Worm (Caenorhabditis elegans) whole organism, late embryonic: ENCODE measurements around the gene F49E11.7.
A peak's percentile ranks its signal among the peaks of the same experiment; 100 is the strongest.

Source experiments
- C08G9.2 ChIP-seq: sonication (generic microtip); optimal IDR thresholded peaks from 2 replicates; lab custom pipeline; 2016; ENCODE audit warnings: mild to moderate bottlenecking, missing genetic modification characterization, moderate library complexity, missing compliant biosample characterization
- C38D4.7 ChIP-seq: fragments of 200-800 bp; sonication (Bioruptor generic); optimal IDR thresholded peaks from 2 replicates; lab custom pipeline; 2018; ENCODE audit warnings: mild to moderate bottlenecking, missing genetic modification characterization, moderate library complexity, missing compliant biosample characterization
- K02D7.2 ChIP-seq: sonication (generic microtip); optimal IDR thresholded peaks from 2 replicates; lab custom pipeline; 2017; ENCODE audit warnings: mild to moderate bottlenecking, missing genetic modification characterization, missing compliant biosample characterization
- T23F11.4 ChIP-seq: fragments of 200-800 bp; sonication (Bioruptor generic); optimal IDR thresholded peaks from 2 replicates; lab custom pipeline; 2018; ENCODE audit warnings: mild to moderate bottlenecking, missing genetic modification characterization, missing compliant biosample characterization
- Y22D7AL.16 ChIP-seq: sonication (generic microtip); optimal IDR thresholded peaks from 2 replicates; lab custom pipeline; 2016; ENCODE audit warnings: missing genetic modification characterization, missing compliant biosample characterization
- ahr-1 ChIP-seq: sonication (generic microtip); optimal IDR thresholded peaks from 2 replicates; lab custom pipeline; 2016; ENCODE audit warnings: missing genetic modification characterization, missing compliant biosample characterization
- ceh-14 ChIP-seq: sonication (generic microtip); optimal IDR thresholded peaks from 2 replicates; lab custom pipeline; 2016; ENCODE audit warnings: missing genotype, missing genetic modification characterization, missing compliant biosample characterization
- ceh-18 ChIP-seq: sonication (generic microtip); optimal IDR thresholded peaks from 2 replicates; lab custom pipeline; 2016; ENCODE audit warnings: missing genetic modification characterization, missing compliant biosample characterization
- ceh-19 ChIP-seq: fragments of 200-800 bp; sonication (Bioruptor generic); optimal IDR thresholded peaks from 2 replicates; lab custom pipeline; 2018; ENCODE audit warnings: mild to moderate bottlenecking, missing genetic modification characterization, missing compliant biosample characterization
- ceh-2 ChIP-seq: sonication (generic microtip); optimal IDR thresholded peaks from 2 replicates; lab custom pipeline; 2016; ENCODE audit warnings: missing genotype, missing genetic modification characterization, missing compliant biosample characterization
- ceh-24 ChIP-seq: sonication (generic microtip); optimal IDR thresholded peaks from 2 replicates; lab custom pipeline; 2016; ENCODE audit warnings: mild to moderate bottlenecking, missing genetic modification characterization, missing compliant biosample characterization
- ceh-30 ChIP-seq: fragments of 150-350 bp; optimal IDR thresholded peaks from 2 replicates; lab custom pipeline; 2014; ENCODE audit warnings: missing biosample characterization, missing genetic modification characterization
- ceh-31 ChIP-seq: sonication (generic microtip); optimal IDR thresholded peaks from 2 replicates; lab custom pipeline; 2016; ENCODE audit warnings: missing genetic modification characterization, missing compliant biosample characterization
- ceh-34 ChIP-seq: sonication (generic microtip); optimal IDR thresholded peaks from 2 replicates; lab custom pipeline; 2016; ENCODE audit warnings: mild to moderate bottlenecking, missing genetic modification characterization, missing compliant biosample characterization
- che-1 ChIP-seq: sonication (generic microtip); optimal IDR thresholded peaks from 2 replicates; lab custom pipeline; 2016; ENCODE audit warnings: mild to moderate bottlenecking, missing genetic modification characterization, missing compliant biosample characterization
- dmd-4 ChIP-seq: sonication (generic microtip); optimal IDR thresholded peaks from 2 replicates; lab custom pipeline; 2016; ENCODE audit warnings: borderline replicate concordance, missing genetic modification characterization, missing compliant biosample characterization
- elt-2 ChIP-seq: sonication (generic microtip); optimal IDR thresholded peaks from 2 replicates; lab custom pipeline; 2016; ENCODE audit warnings: missing genetic modification reagents, missing genetic modification characterization, missing compliant biosample characterization
- ets-4 ChIP-seq: sonication (generic microtip); optimal IDR thresholded peaks from 2 replicates; lab custom pipeline; 2016; ENCODE audit warnings: missing genetic modification characterization, missing compliant biosample characterization
- fax-1 ChIP-seq: sonication (generic microtip); optimal IDR thresholded peaks from 2 replicates; lab custom pipeline; 2016; ENCODE audit warnings: missing genotype, missing genetic modification characterization, missing compliant biosample characterization
- fkh-10 ChIP-seq: fragments of 150-350 bp; optimal IDR thresholded peaks from 2 replicates; lab custom pipeline; 2014; ENCODE audit warnings: missing biosample characterization, missing genetic modification reagents, missing genetic modification characterization
- fkh-6 ChIP-seq: sonication (generic microtip); optimal IDR thresholded peaks from 2 replicates; lab custom pipeline; 2016; ENCODE audit warnings: missing genetic modification characterization, missing compliant biosample characterization
- gmeb-2 ChIP-seq: sonication (generic microtip); optimal IDR thresholded peaks from 2 replicates; lab custom pipeline; 2016; ENCODE audit warnings: missing genetic modification characterization, inconsistent platforms, missing compliant biosample characterization
- hlh-13 ChIP-seq: fragments of 200-800 bp; sonication (Bioruptor generic); optimal IDR thresholded peaks from 2 replicates; lab custom pipeline; 2018; ENCODE audit warnings: mild to moderate bottlenecking, missing genetic modification characterization, missing compliant biosample characterization
- hlh-15 ChIP-seq: sonication (generic microtip); optimal IDR thresholded peaks from 2 replicates; lab custom pipeline; 2016; ENCODE audit warnings: missing genetic modification characterization, missing compliant biosample characterization
- hlh-30 ChIP-seq: sonication (generic microtip); optimal IDR thresholded peaks from 2 replicates; lab custom pipeline; 2017; ENCODE audit warnings: antibody characterized with exemption, missing genetic modification characterization, missing compliant biosample characterization; ENCODE audit not compliant: insufficient read depth
- hlh-8 ChIP-seq: sonication (generic microtip); optimal IDR thresholded peaks from 2 replicates; lab custom pipeline; 2016; ENCODE audit warnings: missing genotype, missing genetic modification characterization, missing compliant biosample characterization
- lim-6 ChIP-seq: sonication (generic microtip); optimal IDR thresholded peaks from 2 replicates; lab custom pipeline; 2016; ENCODE audit warnings: missing genetic modification characterization, missing compliant biosample characterization
- lin-11 ChIP-seq: fragments of 200-800 bp; sonication (Bioruptor generic); optimal IDR thresholded peaks from 2 replicates; lab custom pipeline; 2018; ENCODE audit warnings: mild to moderate bottlenecking, missing genetic modification characterization, missing compliant biosample characterization
- mec-3 ChIP-seq: sonication (generic microtip); optimal IDR thresholded peaks from 2 replicates; lab custom pipeline; 2016; ENCODE audit warnings: borderline replicate concordance, missing genetic modification characterization, missing compliant biosample characterization
- nfya-1 ChIP-seq: sonication (generic microtip); optimal IDR thresholded peaks from 2 replicates; lab custom pipeline; 2017; ENCODE audit warnings: missing genetic modification characterization, mild to moderate bottlenecking, missing compliant biosample characterization, antibody characterized with exemption, moderate library complexity
- nhr-232 ChIP-seq: sonication (generic microtip); optimal IDR thresholded peaks from 2 replicates; lab custom pipeline; 2016; ENCODE audit warnings: missing genetic modification characterization, missing compliant biosample characterization
- npax-4 ChIP-seq: sonication (generic microtip); optimal IDR thresholded peaks from 2 replicates; lab custom pipeline; 2016; ENCODE audit warnings: missing genetic modification characterization, missing compliant biosample characterization
- pax-1 ChIP-seq: fragments of 150-350 bp; optimal IDR thresholded peaks from 2 replicates; lab custom pipeline; 2014; ENCODE audit warnings: missing biosample characterization, missing genetic modification characterization
- pros-1 ChIP-seq: fragments of 150-350 bp; optimal IDR thresholded peaks from 2 replicates; lab custom pipeline; 2014; ENCODE audit warnings: missing biosample characterization, missing genetic modification reagents, missing genetic modification characterization
- ref-2 ChIP-seq: sonication (generic microtip); optimal IDR thresholded peaks from 2 replicates; lab custom pipeline; 2016; ENCODE audit warnings: missing genetic modification characterization, missing compliant biosample characterization
- rnt-1 ChIP-seq: sonication (generic microtip); optimal IDR thresholded peaks from 2 replicates; lab custom pipeline; 2016; ENCODE audit warnings: missing genetic modification characterization, missing compliant biosample characterization
- sox-2 ChIP-seq: fragments of 200-800 bp; sonication (Bioruptor generic); IDR thresholded peaks from 2 replicates; pipeline ENCODE4 v1.3.6; 2022; ENCODE audit warnings: missing genetic modification reagents, missing genetic modification characterization, missing compliant biosample characterization
- sox-4 ChIP-seq: sonication (generic microtip); optimal IDR thresholded peaks from 2 replicates; lab custom pipeline; 2017; ENCODE audit warnings: mild to moderate bottlenecking, missing genetic modification characterization, inconsistent platforms, missing compliant biosample characterization
- syd-9 ChIP-seq: sonication (generic microtip); optimal IDR thresholded peaks from 2 replicates; lab custom pipeline; 2016; ENCODE audit warnings: mild to moderate bottlenecking, missing genetic modification characterization, moderate library complexity, missing compliant biosample characterization
- tbx-7 ChIP-seq: sonication (generic microtip); optimal IDR thresholded peaks from 2 replicates; lab custom pipeline; 2016; ENCODE audit warnings: missing genotype, missing genetic modification characterization, missing compliant biosample characterization
- ttx-3 ChIP-seq: sonication (generic microtip); optimal IDR thresholded peaks from 2 replicates; lab custom pipeline; 2016; ENCODE audit warnings: missing genetic modification reagents, missing genetic modification characterization, missing compliant biosample characterization
- unc-42 ChIP-seq: sonication (generic microtip); optimal IDR thresholded peaks from 2 replicates; lab custom pipeline; 2016; ENCODE audit warnings: missing genotype, missing genetic modification characterization, missing compliant biosample characterization
- unc-86 ChIP-seq: sonication (generic microtip); optimal IDR thresholded peaks from 2 replicates; lab custom pipeline; 2016; ENCODE audit warnings: missing genetic modification characterization, missing compliant biosample characterization
- zip-5 ChIP-seq: sonication (generic microtip); optimal IDR thresholded peaks from 2 replicates; lab custom pipeline; 2016; ENCODE audit warnings: missing genetic modification characterization, missing compliant biosample characterization
- ztf-16 ChIP-seq: sonication (generic microtip); optimal IDR thresholded peaks from 2 replicates; lab custom pipeline; 2017; ENCODE audit warnings: missing genetic modification characterization, missing compliant biosample characterization

The F49E11.7 gene

DNA sequence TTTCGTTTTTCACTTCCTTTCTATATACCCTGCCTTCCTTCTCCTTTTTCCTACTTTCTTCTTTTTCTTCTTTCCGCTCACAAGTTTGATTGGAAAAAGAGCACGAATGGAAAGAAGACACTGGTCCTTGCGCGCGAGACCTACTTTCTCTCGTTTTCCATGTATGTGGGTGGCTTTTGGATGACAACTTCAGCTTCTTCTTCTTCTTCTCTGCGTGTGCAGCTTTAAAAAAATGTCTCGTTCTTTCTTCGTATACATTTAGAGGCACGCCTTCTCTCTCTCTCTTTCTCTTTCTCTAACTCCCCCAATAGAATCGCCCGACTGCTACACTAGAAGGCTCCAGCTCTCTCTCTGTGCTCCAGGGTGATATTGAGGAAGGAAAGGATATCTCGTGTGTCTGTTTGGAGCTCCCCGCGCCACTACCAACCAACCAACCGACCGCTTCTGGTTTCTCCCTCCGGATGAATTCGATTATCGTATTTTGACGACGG is 26.8 kb upstream of the F49E11.7 start:
- TF ChIP-seq ceh-19 (GFP tag; lab: Kevin White, UChicago) (peak; percentile 33), ceh-31 (tag; lab: Kevin White, UChicago) (peak; percentile 36), nfya-1 (tag; lab: Kevin White, UChicago) (peak; percentile 33), fax-1 (peak; percentile 2), T23F11.4 (GFP tag; lab: Kevin White, UChicago) (no peak), Y22D7AL.16 (no peak), lin-11 (tag; lab: Kevin White, UChicago) (no peak), ceh-18 (peak; percentile 20), unc-42 (tag; lab: Kevin White, UChicago) (peak; percentile 93), fkh-6 (tag; lab: Kevin White, UChicago) (peak; percentile 1)

- no peak for TF ChIP-seq pax-1 (tag; lab: Kevin White, UChicago)
- TF ChIP-seq elt-2 = no peak
- TF ChIP-seq hlh-8 (tag; lab: Kevin White, UChicago) = no peak
- TF ChIP-seq mec-3 (tag; lab: Kevin White, UChicago) = no peak
- no peak for TF ChIP-seq hlh-15 (tag; lab: Kevin White, UChicago)
- TF ChIP-seq pros-1 = no peak
- TF ChIP-seq sox-4 (tag; lab: Kevin White, UChicago) = no peak
- TF ChIP-seq dmd-4 (tag; lab: Kevin White, UChicago) = no peak
- no peak for TF ChIP-seq che-1
- TF ChIP-seq ceh-30 (tag; lab: Kevin White, UChicago) = no peak
- no peak for TF ChIP-seq ahr-1 (tag; lab: Kevin White, UChicago)
- TF ChIP-seq K02D7.2 (tag; lab: Kevin White, UChicago) = no peak
- no peak for TF ChIP-seq zip-5 (tag; lab: Kevin White, UChicago)
- no peak for TF ChIP-seq rnt-1
- no peak for TF ChIP-seq fax-1
- no peak for TF ChIP-seq ceh-34 (tag; lab: Kevin White, UChicago)
- TF ChIP-seq lim-6 (tag; lab: Kevin White, UChicago) = no peak
- TF ChIP-seq hlh-13 (GFP tag; lab: Kevin White, UChicago) = no peak
- no peak for TF ChIP-seq nhr-232 (tag; lab: Kevin White, UChicago)
- TF ChIP-seq ceh-24 = no peak
Observed at ce11 chrIV:13026762-13027161, 25.9 kb upstream of the F49E11.7 start.

DNA sequence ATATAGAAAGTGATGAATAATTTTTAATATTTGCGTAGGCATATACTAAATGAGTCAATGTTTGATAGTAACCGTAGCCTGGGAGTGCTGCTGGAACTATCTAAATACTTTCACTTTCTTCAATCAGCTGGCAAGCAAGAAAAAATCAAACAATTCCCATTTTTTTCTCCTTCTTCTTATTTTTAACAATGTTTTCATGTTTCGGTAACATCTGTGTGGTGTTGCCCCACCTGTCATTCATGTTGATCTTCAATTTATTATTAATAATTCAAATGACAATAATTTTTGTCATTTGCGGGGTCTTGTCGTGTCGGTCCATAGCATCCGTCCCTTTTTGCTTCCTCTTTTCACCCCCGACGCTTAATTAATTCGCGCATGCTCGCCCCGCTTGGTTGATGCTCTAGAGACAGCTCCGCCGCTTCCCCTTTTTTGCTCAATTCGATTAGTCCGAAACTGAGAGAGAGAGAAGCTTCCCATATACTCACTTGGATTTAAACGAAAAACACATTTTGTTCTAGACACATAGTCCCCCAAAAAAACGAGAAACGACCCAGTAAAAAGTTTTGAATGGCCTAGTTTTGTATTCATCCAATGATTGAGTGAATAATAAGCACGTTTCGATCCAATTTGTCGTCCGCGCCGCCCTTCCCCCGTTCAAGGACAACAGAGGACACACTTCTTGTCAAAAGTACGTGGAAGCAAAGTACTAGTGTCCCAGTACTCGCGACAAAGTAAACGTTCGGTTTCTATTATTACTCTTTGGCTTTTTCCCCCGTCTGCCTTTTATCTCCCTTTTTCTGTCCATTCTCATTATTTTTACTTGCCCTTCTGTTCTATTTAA is 24.6 kb upstream of the F49E11.7 start:
- TF ChIP-seq npax-4 (tag; lab: Kevin White, UChicago) (no peak), gmeb-2 (tag; lab: Kevin White, UChicago) (no peak), hlh-8 (tag; lab: Kevin White, UChicago) (no peak), dmd-4 (tag; lab: Kevin White, UChicago) (no peak), sox-4 (tag; lab: Kevin White, UChicago) (no peak), ztf-16 (tag; lab: Kevin White, UChicago) (no peak), lim-6 (tag; lab: Kevin White, UChicago) (no peak), Y22D7AL.16 (no peak), ttx-3 (no peak), nfya-1 (tag; lab: Kevin White, UChicago) (no peak), ceh-30 (tag; lab: Kevin White, UChicago) (no peak), C38D4.7 (GFP tag; lab: Kevin White, UChicago) (no peak), ceh-19 (GFP tag; lab: Kevin White, UChicago) (no peak), ceh-14 (tag; lab: Kevin White, UChicago) (peak; percentile 68), hlh-30 (tag; lab: Kevin White, UChicago) (no peak), fax-1 (peak; percentile 5), tbx-7 (tag; lab: Kevin White, UChicago) (no peak), sox-2 (GFP tag; lab: Robert Waterston, UW) (no peak), unc-42 (tag; lab: Kevin White, UChicago) (peak; percentile 71), C08G9.2 (tag; lab: Kevin White, UChicago) (no peak), ref-2 (tag; lab: Kevin White, UChicago) (peak; percentile 44), T23F11.4 (GFP tag; lab: Kevin White, UChicago) (no peak), rnt-1 (no peak), mec-3 (tag; lab: Kevin White, UChicago) (no peak), ets-4 (tag; lab: Kevin White, UChicago) (no peak), ceh-31 (tag; lab: Kevin White, UChicago) (peak; percentile 12), syd-9 (tag; lab: Kevin White, UChicago) (no peak), pros-1 (no peak), ceh-2 (tag; lab: Kevin White, UChicago) (no peak), hlh-15 (tag; lab: Kevin White, UChicago) (no peak), unc-86 (peak; percentile 8), fkh-10 (GFP tag; lab: Kevin White, UChicago) (no peak)
